Worm (Caenorhabditis elegans): Measurements from ENCODE around the gene sfrp-1.

Gene sfrp-1

DNA sequence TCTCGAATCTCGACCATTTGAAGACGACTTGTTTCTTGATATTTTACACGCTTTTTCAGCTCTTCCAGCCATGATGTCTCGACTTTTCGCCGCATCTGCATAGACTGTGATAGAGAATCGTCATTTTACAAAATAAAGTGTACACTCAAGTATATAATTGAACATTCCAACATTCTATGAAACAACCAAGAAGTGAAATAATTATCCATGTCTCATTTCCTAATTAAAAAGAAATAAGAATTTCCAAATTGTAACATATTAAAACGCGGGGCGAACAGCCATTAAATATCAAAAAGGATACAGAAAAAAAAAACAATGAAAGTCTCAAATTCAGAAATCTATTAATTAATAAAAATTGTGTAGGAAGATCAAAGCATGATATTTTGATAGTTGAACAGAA, 29.2 kb downstream of the sfrp-1 start, which contains the start of gene smg-3:
Gene smg-3, minus strand, starts transcription at position 101 of the 400 bp plus-strand sequence.
- no peak for TF ChIP-seq sem-4 (tag; optimal IDR thresholded peaks at IDR 0.05)
- no peak for TF ChIP-seq zag-1 (tag; optimal IDR thresholded peaks at IDR 0.05)
- TF ChIP-seq alr-1 (tag; optimal IDR thresholded peaks at IDR 0.05), result no peak
- no peak for TF ChIP-seq ztf-1 (GFP tag; conservative IDR thresholded peaks at IDR 0.05)
- TF ChIP-seq nhr-237 (tag; optimal IDR thresholded peaks at IDR 0.05), result no peak
- TF ChIP-seq C34F6.9 (tag; optimal IDR thresholded peaks at IDR 0.05), result no peak
- TF ChIP-seq lin-39 (tag; optimal IDR thresholded peaks at IDR 0.05), result no peak
- TF ChIP-seq lin-13 (GFP tag; optimal IDR thresholded peaks at IDR 0.05), result no peak
- no peak for TF ChIP-seq sma-9 (GFP tag; optimal IDR thresholded peaks at IDR 0.05)
- TF ChIP-seq sma-9 (tag; optimal IDR thresholded peaks at IDR 0.05), result no peak

DNA sequence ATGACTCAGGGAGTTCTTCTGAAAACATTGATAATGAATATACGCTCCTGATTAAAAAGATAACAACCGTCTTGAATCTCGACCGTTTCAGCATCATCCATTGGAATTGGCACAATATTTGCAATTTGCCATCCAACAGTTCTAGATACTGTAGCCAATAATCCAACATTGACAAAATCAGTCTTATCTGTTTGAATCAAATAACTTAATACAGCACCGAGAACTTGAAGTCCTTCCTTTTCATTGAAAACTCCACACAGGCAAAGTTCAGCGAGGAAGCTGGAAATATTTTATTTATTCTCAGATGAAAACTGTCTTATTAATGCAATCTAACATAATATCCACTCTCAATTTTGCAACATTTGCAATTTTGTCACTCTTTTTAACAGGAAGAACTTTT, 30.0 kb downstream of the sfrp-1 start:
- TF ChIP-seq lin-11 (tag; optimal IDR thresholded peaks at IDR 0.05) (no peak), egl-27 (tag; optimal IDR thresholded peaks at IDR 0.05) (no peak), F13H6.1 (tag; optimal IDR thresholded peaks at IDR 0.05) (no peak), Y55F3AM.14 (GFP tag; optimal IDR thresholded peaks at IDR 0.05) (no peak), alr-1 (tag; optimal IDR thresholded peaks at IDR 0.05) (no peak), lin-13 (GFP tag; optimal IDR thresholded peaks at IDR 0.05) (no peak), skn-1 (tag; optimal IDR thresholded peaks at IDR 0.05) (no peak), elt-3 (tag; optimal IDR thresholded peaks at IDR 0.05) (no peak), dmd-4 (tag; optimal IDR thresholded peaks at IDR 0.05) (no peak), nhr-25 (tag; optimal IDR thresholded peaks at IDR 0.05) (no peak), lsy-2 (tag; optimal IDR thresholded peaks at IDR 0.05) (no peak), nhr-10 (tag; optimal IDR thresholded peaks at IDR 0.05) (no peak), snpc-4 (tag; optimal IDR thresholded peaks at IDR 0.05) (no peak), sma-9 (GFP tag; optimal IDR thresholded peaks at IDR 0.05) (no peak), sma-9 (tag; optimal IDR thresholded peaks at IDR 0.05) (no peak), crh-2 (tag; optimal IDR thresholded peaks at IDR 0.05) (no peak), ceh-82 (tag; optimal IDR thresholded peaks at IDR 0.05) (no peak)

DNA sequence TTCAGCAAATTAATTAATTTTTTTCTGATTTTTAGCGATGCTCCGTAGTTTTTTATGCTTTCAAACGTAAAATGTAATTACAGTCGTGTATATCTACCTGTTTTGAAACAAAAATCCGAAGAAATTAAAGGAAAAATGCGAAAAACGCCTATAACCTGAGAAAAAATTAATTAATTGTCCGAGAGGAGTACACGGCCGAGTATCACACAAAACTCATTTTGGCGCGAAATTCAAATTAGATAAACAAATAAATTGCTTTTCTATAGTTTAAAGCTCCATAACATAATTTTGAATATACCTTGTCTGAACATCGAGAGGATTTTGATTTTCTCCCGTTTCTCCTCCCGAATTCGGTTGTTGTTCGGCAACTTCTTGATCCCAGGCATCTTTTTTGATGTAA, 32.7 kb downstream of the sfrp-1 start:
- TF ChIP-seq ceh-82 (tag; optimal IDR thresholded peaks at IDR 0.05), result no peak
- peak; percentile 26 for TF ChIP-seq unc-55 (GFP tag; optimal IDR thresholded peaks at IDR 0.05)
- TF ChIP-seq egl-27 (tag; optimal IDR thresholded peaks at IDR 0.05), result no peak
- TF ChIP-seq nhr-129 (tag; optimal IDR thresholded peaks at IDR 0.05), result no peak
- TF ChIP-seq nhr-237 (tag; optimal IDR thresholded peaks at IDR 0.05), result no peak
- TF ChIP-seq lsy-2 (tag; optimal IDR thresholded peaks at IDR 0.05), result peak in 1 of 2 experiments; percentile 48
- TF ChIP-seq sma-9 (GFP tag; optimal IDR thresholded peaks at IDR 0.05), result peak; percentile 7
- no peak for TF ChIP-seq sma-9 (tag; optimal IDR thresholded peaks at IDR 0.05)
- TF ChIP-seq nhr-25 (tag; optimal IDR thresholded peaks at IDR 0.05), result peak; percentile 43
- TF ChIP-seq ztf-1 (GFP tag; conservative IDR thresholded peaks at IDR 0.05), result no peak
- peak; percentile 37 for TF ChIP-seq sma-3 (GFP tag; optimal IDR thresholded peaks at IDR 0.05)
- no peak for TF ChIP-seq Y55F3AM.14 (GFP tag; optimal IDR thresholded peaks at IDR 0.05)
- TF ChIP-seq blmp-1 (tag; optimal IDR thresholded peaks at IDR 0.05; ENCODE audit: insufficient read depth), result no peak
- TF ChIP-seq nhr-6 (tag; optimal IDR thresholded peaks at IDR 0.05), result no peak
- no peak for TF ChIP-seq fos-1 (tag; optimal IDR thresholded peaks at IDR 0.05)
- no peak for TF ChIP-seq ZK546.5 (tag; optimal IDR thresholded peaks at IDR 0.05)
- TF ChIP-seq gmeb-1 (tag; optimal IDR thresholded peaks at IDR 0.05), result peak; percentile 82
- TF ChIP-seq lin-39 (tag; optimal IDR thresholded peaks at IDR 0.05), result no peak
- no peak for TF ChIP-seq unc-62 (GFP tag; optimal IDR thresholded peaks at IDR 0.05)
- TF ChIP-seq mbf-1 (tag; optimal IDR thresholded peaks at IDR 0.05), result no peak
- no peak for TF ChIP-seq snpc-4 (tag; optimal IDR thresholded peaks at IDR 0.05)
- TF ChIP-seq skn-1 (tag; optimal IDR thresholded peaks at IDR 0.05), result no peak
- TF ChIP-seq lin-11 (tag; optimal IDR thresholded peaks at IDR 0.05), result no peak
- TF ChIP-seq nhr-12 (tag; optimal IDR thresholded peaks at IDR 0.05), result no peak
- TF ChIP-seq elt-3 (tag; optimal IDR thresholded peaks at IDR 0.05), result no peak
- no peak for TF ChIP-seq dmd-4 (tag; optimal IDR thresholded peaks at IDR 0.05)
- no peak for TF ChIP-seq zag-1 (tag; optimal IDR thresholded peaks at IDR 0.05)
- no peak for TF ChIP-seq unc-39 (tag; optimal IDR thresholded peaks at IDR 0.05)
- no peak for TF ChIP-seq ceh-16 (tag; optimal IDR thresholded peaks at IDR 0.05)
- no peak for TF ChIP-seq alr-1 (tag; optimal IDR thresholded peaks at IDR 0.05)
- no peak for TF ChIP-seq F13H6.1 (tag; optimal IDR thresholded peaks at IDR 0.05)
- no peak for TF ChIP-seq nhr-23 (tag; optimal IDR thresholded peaks at IDR 0.05)
- no peak for TF ChIP-seq mab-5 (tag; optimal IDR thresholded peaks at IDR 0.05)
- peak; percentile 0 for TF ChIP-seq crh-2 (tag; optimal IDR thresholded peaks at IDR 0.05)
- TF ChIP-seq lin-13 (GFP tag; optimal IDR thresholded peaks at IDR 0.05), result no peak
- no peak for TF ChIP-seq aly-2 (tag; optimal IDR thresholded peaks at IDR 0.05)
